Fruit fly (Drosophila melanogaster) whole organism, embryonic: ENCODE measurements around the gene fwe.
A peak's percentile ranks its signal among the peaks of the same experiment; 100 is the strongest.

Source experiments
- CG10267 ChIP-seq: fragments of 200-800 bp; sonication (Bioruptor generic); optimal IDR thresholded peaks from 2 replicates; lab custom pipeline; 2018; ENCODE audit warnings: missing biosample characterization, mild to moderate bottlenecking, missing genetic modification characterization, moderate library complexity
- CG10274 ChIP-seq: fragments of 200-800 bp; sonication (Bioruptor generic); optimal IDR thresholded peaks from 3 replicates; lab custom pipeline; 2017; ENCODE audit warnings: missing biosample characterization, mild to moderate bottlenecking, missing genetic modification characterization
- CG11247 ChIP-seq: fragments of 200-800 bp; sonication (Bioruptor generic); IDR thresholded peaks from 2 replicates; pipeline ENCODE4 v1.3.6; 2022; ENCODE audit warnings: missing biosample characterization, missing genetic modification characterization
- CG12659 ChIP-seq: fragments of 200-800 bp; sonication (Bioruptor generic); optimal IDR thresholded peaks from 3 replicates; lab custom pipeline; 2017; ENCODE audit warnings: mild to moderate bottlenecking, missing biosample characterization, missing genetic modification reagents, missing genetic modification characterization
- CG14441 ChIP-seq: fragments of 200-800 bp; sonication (Bioruptor generic); IDR thresholded peaks from 2 replicates; pipeline ENCODE4 v1.3.6; 2022; ENCODE audit warnings: missing biosample characterization, missing genetic modification characterization
- CG14667 ChIP-seq: fragments of 200-800 bp; sonication (Bioruptor generic); IDR thresholded peaks from 2 replicates; pipeline ENCODE4 v1.3.6; 2022; ENCODE audit warnings: missing biosample characterization, missing genetic modification characterization
- CG14860 ChIP-seq: fragments of 200-800 bp; sonication (Bioruptor generic); IDR thresholded peaks from 3 replicates; pipeline ENCODE4 v1.3.6; 2022; ENCODE audit warnings: missing biosample characterization, missing genetic modification characterization; ENCODE audit not compliant: partially characterized antibody
- CG3847 ChIP-seq: fragments of 200-800 bp; sonication (Bioruptor generic); IDR thresholded peaks from 2 replicates; pipeline ENCODE4 v1.3.6; 2022; ENCODE audit warnings: missing biosample characterization, missing genetic modification characterization
- CG43689 ChIP-seq: fragments of 200-800 bp; sonication (Bioruptor generic); IDR thresholded peaks from 2 replicates; pipeline ENCODE4 v1.3.6; 2022; ENCODE audit warnings: missing biosample characterization, missing genetic modification characterization
- CG4617 ChIP-seq: fragments of 200-800 bp; sonication (Bioruptor generic); optimal IDR thresholded peaks from 3 replicates; lab custom pipeline; 2016; ENCODE audit warnings: missing biosample characterization, missing genetic modification characterization, borderline replicate concordance
- CG4820 ChIP-seq: fragments of 200-800 bp; sonication (Bioruptor generic); optimal IDR thresholded peaks from 3 replicates; lab custom pipeline; 2016; ENCODE audit warnings: missing biosample characterization, missing genetic modification characterization
- CG7963 ChIP-seq: fragments of 200-800 bp; sonication (Bioruptor generic); IDR thresholded peaks from 3 replicates; pipeline ENCODE4 v1.3.6; 2022; ENCODE audit warnings: missing biosample characterization, missing genetic modification characterization; ENCODE audit not compliant: partially characterized antibody
- CG8478 ChIP-seq: fragments of >200 bp; optimal IDR thresholded peaks from 2 replicates; lab custom pipeline; 2018
- CG9932 ChIP-seq: fragments of 200-800 bp; sonication (Bioruptor generic); IDR thresholded peaks from 2 replicates; pipeline ENCODE4 v1.3.6; 2022; ENCODE audit warnings: missing biosample characterization, missing genetic modification characterization
- CTCF ChIP-seq: fragments of 200-800 bp; sonication (Bioruptor generic); optimal IDR thresholded peaks from 2 replicates; lab custom pipeline; 2017; ENCODE audit warnings: missing biosample characterization, mild to moderate bottlenecking, missing genetic modification characterization, moderate library complexity
- Deaf1 ChIP-seq: fragments of 200-800 bp; optimal IDR thresholded peaks from 3 replicates; lab custom pipeline; 2019; ENCODE audit warnings: missing biosample characterization, mild to moderate bottlenecking, missing genetic modification characterization, moderate library complexity
- Eip74EF ChIP-seq, 2 experiments: fragments of 200-800 bp in 1 of 2; fragments of >200 bp in 1 of 2; sonication (Bioruptor generic) in 1 of 2; optimal IDR thresholded peaks; 2 replicates each; lab custom pipeline; 2017 to 2019; ENCODE audit warnings: missing biosample characterization in 2 of 2, missing genetic modification characterization in 2 of 2, mild to moderate bottlenecking in 1 of 2, moderate library complexity in 1 of 2
- Fer1 ChIP-seq: fragments of 200-800 bp; sonication (Bioruptor generic); optimal IDR thresholded peaks from 2 replicates; lab custom pipeline; 2017; ENCODE audit warnings: missing biosample characterization, mild to moderate bottlenecking, missing genetic modification characterization
- Fer2 ChIP-seq: fragments of 200-800 bp; sonication (Bioruptor generic); optimal IDR thresholded peaks from 2 replicates; lab custom pipeline; 2018; ENCODE audit warnings: missing biosample characterization, mild to moderate bottlenecking, missing genetic modification characterization, moderate library complexity
- Gug ChIP-seq: fragments of 200-800 bp; sonication (Bioruptor generic); IDR thresholded peaks from 4 replicates; pipeline ENCODE4 v1.3.6; 2022; ENCODE audit warnings: missing biosample characterization, missing genetic modification characterization
- Myb ChIP-seq: fragments of 200-800 bp; sonication (Bioruptor generic); optimal IDR thresholded peaks from 2 replicates; lab custom pipeline; 2016; ENCODE audit warnings: missing biosample characterization, missing genetic modification characterization
- Optix ChIP-seq: fragments of 200-800 bp; sonication (Bioruptor generic); IDR thresholded peaks from 3 replicates; pipeline ENCODE4 v1.3.6; 2022; ENCODE audit warnings: missing biosample characterization, missing genetic modification characterization
- PHDP ChIP-seq: fragments of 200-800 bp; sonication (Bioruptor generic); optimal IDR thresholded peaks from 3 replicates; lab custom pipeline; 2018; ENCODE audit warnings: missing biosample characterization, mild to moderate bottlenecking, missing genetic modification characterization, moderate library complexity
- Rfx ChIP-seq: fragments of 200-800 bp; sonication (Bioruptor generic); IDR thresholded peaks from 2 replicates; pipeline ENCODE4 v1.3.6; 2022; ENCODE audit warnings: missing biosample characterization, missing genetic modification characterization
- Sox100B ChIP-seq: fragments of 200-800 bp; sonication (Bioruptor generic); optimal IDR thresholded peaks from 3 replicates; lab custom pipeline; 2018; ENCODE audit warnings: missing biosample characterization, mild to moderate bottlenecking, missing genetic modification characterization
- Sry-δ ChIP-seq: fragments of 200-800 bp; sonication (Bioruptor generic); optimal IDR thresholded peaks from 2 replicates; lab custom pipeline; 2016; ENCODE audit warnings: missing biosample characterization, missing genetic modification characterization
- Tbp ChIP-seq: fragments of >200 bp; optimal IDR thresholded peaks from 2 replicates; lab custom pipeline; 2018; ENCODE audit warnings: missing biosample characterization, missing genetic modification characterization
- YL-1 ChIP-seq: fragments of 200-800 bp; sonication (Bioruptor generic); optimal IDR thresholded peaks from 3 replicates; lab custom pipeline; 2017; ENCODE audit warnings: missing biosample characterization, mild to moderate bottlenecking, missing genetic modification characterization
- ac ChIP-seq: fragments of 200-800 bp; sonication (Bioruptor generic); optimal IDR thresholded peaks from 3 replicates; lab custom pipeline; 2017; ENCODE audit warnings: missing biosample characterization, mild to moderate bottlenecking, missing genetic modification characterization
- cas ChIP-seq: fragments of 200-800 bp; sonication (Bioruptor generic); IDR thresholded peaks from 2 replicates; pipeline ENCODE4 v1.3.6; 2022; ENCODE audit warnings: missing biosample characterization, missing genetic modification characterization
- chif ChIP-seq, 2 experiments: fragments of 200-800 bp; sonication (Bioruptor generic); optimal IDR thresholded peaks; 3 replicates each; lab custom pipeline; 2016; ENCODE audit warnings: missing biosample characterization in 2 of 2, missing genetic modification characterization in 2 of 2
- crc ChIP-seq: fragments of 200-800 bp; sonication (Bioruptor generic); optimal IDR thresholded peaks from 2 replicates; lab custom pipeline; 2016; ENCODE audit warnings: missing biosample characterization, missing genetic modification characterization
- dimm ChIP-seq: fragments of 200-800 bp; sonication (Bioruptor generic); IDR thresholded peaks from 2 replicates; pipeline ENCODE4 v1.3.6; 2022; ENCODE audit warnings: missing biosample characterization, missing genetic modification characterization
- dm ChIP-seq: fragments of 200-800 bp; sonication (Bioruptor generic); optimal IDR thresholded peaks from 3 replicates; lab custom pipeline; 2016; ENCODE audit warnings: missing biosample characterization, missing genetic modification characterization
- fd64A ChIP-seq: fragments of 200-800 bp; sonication (Bioruptor generic); optimal IDR thresholded peaks from 3 replicates; lab custom pipeline; 2018; ENCODE audit warnings: missing biosample characterization, mild to moderate bottlenecking, missing genetic modification characterization
- gce ChIP-seq: fragments of 200-800 bp; sonication (Bioruptor generic); IDR thresholded peaks from 3 replicates; pipeline ENCODE4 v1.3.6; 2022; ENCODE audit warnings: missing biosample characterization, missing genetic modification characterization
- grau ChIP-seq: fragments of 200-800 bp; optimal IDR thresholded peaks from 3 replicates; lab custom pipeline; 2019; ENCODE audit warnings: missing biosample characterization, mild to moderate bottlenecking, missing genetic modification characterization, moderate library complexity
- gro ChIP-seq: fragments of 200-800 bp; sonication (Bioruptor generic); optimal IDR thresholded peaks from 2 replicates; lab custom pipeline; 2016; ENCODE audit warnings: missing biosample characterization, missing genetic modification characterization
- ham ChIP-seq: fragments of 200-800 bp; sonication (Bioruptor generic); IDR thresholded peaks from 2 replicates; pipeline ENCODE4 v1.3.6; 2022; ENCODE audit warnings: missing biosample characterization, missing genetic modification characterization
- hkb ChIP-seq, 2 experiments: fragments of 200-800 bp in 1 of 2; fragments of >200 bp in 1 of 2; sonication (Bioruptor generic) in 1 of 2; IDR thresholded peaks in 1 of 2; optimal IDR thresholded peaks in 1 of 2; 2 replicates each; pipeline versions ENCODE4 v1.3.6 to Lab custom; 2017 to 2022; ENCODE audit warnings: missing biosample characterization in 1 of 2, missing genetic modification characterization in 1 of 2
- inv ChIP-seq: fragments of 200-800 bp; sonication (Bioruptor generic); IDR thresholded peaks from 2 replicates; pipeline ENCODE4 v1.3.6; 2022; ENCODE audit warnings: missing biosample characterization, missing genetic modification characterization; ENCODE audit not compliant: partially characterized antibody
- lmd ChIP-seq: fragments of 200-800 bp; sonication (Bioruptor generic); IDR thresholded peaks from 2 replicates; pipeline ENCODE4 v1.3.6; 2022; ENCODE audit warnings: missing biosample characterization, missing genetic modification characterization
- maf-S ChIP-seq: fragments of 200-800 bp; sonication (Bioruptor generic); optimal IDR thresholded peaks from 2 replicates; lab custom pipeline; 2016; ENCODE audit warnings: missing biosample characterization, missing genetic modification characterization
- psq ChIP-seq: fragments of 200-800 bp; sonication (Bioruptor generic); optimal IDR thresholded peaks from 2 replicates; lab custom pipeline; 2017; ENCODE audit warnings: missing biosample characterization, missing genetic modification characterization
- schlank ChIP-seq: fragments of 200-800 bp; sonication (Bioruptor generic); optimal IDR thresholded peaks from 2 replicates; lab custom pipeline; 2018; ENCODE audit warnings: missing biosample characterization, mild to moderate bottlenecking, missing genetic modification characterization
- shn ChIP-seq: fragments of 200-800 bp; sonication (Bioruptor generic); optimal IDR thresholded peaks from 3 replicates; lab custom pipeline; 2016; ENCODE audit warnings: missing biosample characterization, missing genetic modification characterization
- sisA ChIP-seq: fragments of 200-800 bp; sonication (Bioruptor generic); IDR thresholded peaks from 2 replicates; pipeline ENCODE4 v1.3.6; 2022; ENCODE audit warnings: missing biosample characterization, missing genetic modification characterization
- ssp ChIP-seq: fragments of 200-800 bp; sonication (Bioruptor generic); IDR thresholded peaks from 2 replicates; pipeline ENCODE4 v1.3.6; 2022; ENCODE audit warnings: missing biosample characterization, missing genetic modification characterization
- stc ChIP-seq: fragments of 200-800 bp; sonication (Bioruptor generic); IDR thresholded peaks from 2 replicates; pipeline ENCODE4 v1.3.6; 2022; ENCODE audit warnings: missing biosample characterization, missing genetic modification characterization
- trh ChIP-seq: fragments of 200-800 bp; sonication (Bioruptor generic); optimal IDR thresholded peaks from 2 replicates; lab custom pipeline; 2016; ENCODE audit warnings: missing biosample characterization, missing genetic modification characterization
- zfh1 ChIP-seq: fragments of 200-800 bp; sonication (Bioruptor generic); IDR thresholded peaks from 3 replicates; pipeline ENCODE4 v1.3.6; 2022; ENCODE audit warnings: missing biosample characterization, missing genetic modification characterization
- zfh2 ChIP-seq: fragments of 200-800 bp; sonication (Bioruptor generic); optimal IDR thresholded peaks from 2 replicates; lab custom pipeline; 2016; ENCODE audit warnings: missing biosample characterization, missing genetic modification characterization

Gene fwe

DNA sequence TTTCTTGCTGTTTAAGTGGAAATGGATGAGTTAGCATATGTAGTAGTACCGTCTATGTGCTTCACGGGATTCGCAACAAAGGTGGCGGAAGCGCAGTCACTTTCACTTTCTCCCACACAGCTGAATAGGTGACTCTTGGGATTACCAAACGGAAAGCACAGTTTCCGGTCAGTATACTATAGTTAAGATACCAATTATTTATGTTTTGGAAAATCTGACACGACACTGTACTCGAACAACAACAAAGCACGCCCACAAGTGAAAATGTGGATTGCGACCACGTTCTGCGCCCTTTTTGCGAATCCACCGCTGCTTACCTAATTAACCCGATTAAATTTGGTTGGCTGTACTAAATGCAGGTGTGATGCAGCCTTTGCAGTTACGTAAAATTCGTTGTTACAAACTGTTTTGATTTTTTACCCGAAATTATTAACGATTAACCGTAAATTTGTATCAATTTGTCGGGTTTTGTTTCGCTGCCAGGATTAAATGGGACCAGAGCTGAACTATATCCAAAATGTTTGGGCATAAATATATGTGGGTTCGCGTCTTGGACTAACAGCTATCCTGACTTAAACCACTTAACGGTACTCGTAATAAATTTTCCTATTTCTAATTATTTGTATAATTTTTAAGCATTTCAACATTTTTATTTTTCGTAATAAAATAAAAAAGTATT, 18.8 kb upstream of the fwe start, which contains the start of gene CG18081 (continued):
- TF ChIP-seq Optix (GFP tag; lab: Robert Waterston, UW) (no peak), lmd (GFP tag; lab: Robert Waterston, UW) (no peak), CG10274 (GFP tag; lab: Kevin White, UChicago) (no peak), Sox100B (GFP tag; lab: Kevin White, UChicago) (no peak), hkb (optimal IDR thresholded peaks at IDR 0.05; lab: Kevin White, UChicago) (no peak), hkb (GFP tag; IDR thresholded peaks at IDR 0.05; lab: Robert Waterston, UW) (no peak), CG14860 (GFP tag; lab: Robert Waterston, UW) (no peak), dm (peak; percentile 15), CG9932 (GFP tag; lab: Robert Waterston, UW) (no peak), CG43689 (GFP tag; lab: Robert Waterston, UW) (no peak), CG14667 (no peak), CG14441 (GFP tag; lab: Robert Waterston, UW) (no peak), Gug (no peak), CG7963 (GFP tag; lab: Robert Waterston, UW) (no peak), CG11247 (GFP tag; lab: Robert Waterston, UW) (no peak), CG4617 (GFP tag; lab: Kevin White, UChicago) (peak; percentile 85), Sry-δ (peak; percentile 20), Rfx (GFP tag; lab: Robert Waterston, UW) (no peak), crc (no peak), inv (GFP tag; lab: Robert Waterston, UW) (no peak), zfh2 (no peak), Fer1 (GFP tag; lab: Kevin White, UChicago) (no peak), fd64A (GFP tag; lab: Kevin White, UChicago) (no peak), maf-S (GFP tag; lab: Kevin White, UChicago) (no peak), PHDP (tag; lab: Kevin White, UChicago) (no peak), zfh1 (GFP tag; lab: Robert Waterston, UW) (no peak), stc (no peak), Fer2 (tag; lab: Kevin White, UChicago) (no peak), gro (GFP tag; lab: Kevin White, UChicago) (peak; percentile 58), ham (GFP tag; lab: Robert Waterston, UW) (no peak), cas (GFP tag; lab: Robert Waterston, UW) (no peak), sisA (GFP tag; lab: Robert Waterston, UW) (no peak), dimm (GFP tag; lab: Robert Waterston, UW) (no peak), CG8478 (lab: Kevin White, UChicago) (no peak), schlank (tag; lab: Kevin White, UChicago) (no peak), YL-1 (GFP tag; lab: Kevin White, UChicago) (peak; percentile 13), CG4820 (GFP tag; lab: Kevin White, UChicago) (no peak), psq (no peak), CG10267 (tag; lab: Kevin White, UChicago) (peak; percentile 25), Eip74EF (GFP tag; optimal IDR thresholded peaks at IDR 0.05; lab: Kevin White, UChicago) (no peak), shn (no peak), ac (GFP tag; lab: Kevin White, UChicago) (no peak), ssp (no peak), Myb (GFP tag; lab: Kevin White, UChicago) (peak; percentile 85), CTCF (GFP tag; lab: Kevin White, UChicago) (peak; percentile 29), Deaf1 (no peak), gce (no peak), chif (GFP tag; optimal IDR thresholded peaks at IDR 0.05; lab: Kevin White, UChicago) (no peak), CG3847 (0 out of 2 replicates have a peak, but pooled peaks have one; percentile 4), Tbp (no peak), grau (tag; lab: Kevin White, UChicago) (peak; percentile 27), CG12659 (GFP tag; lab: Kevin White, UChicago) (peak; percentile 42), trh (GFP tag; lab: Kevin White, UChicago) (no peak)
